Worm (Caenorhabditis elegans) whole organism, L2 larva: ENCODE measurements around the gene R02E12.12.

Source experiments
- aly-2 ChIP-seq: fragments of 150-350 bp; optimal IDR thresholded peaks from 2 replicates; lab custom pipeline; 2014; ENCODE audit warnings: missing biosample characterization, missing genetic modification characterization
- nhr-237 ChIP-seq: fragments of 150-350 bp; optimal IDR thresholded peaks from 2 replicates; lab custom pipeline; 2014; ENCODE audit warnings: missing biosample characterization, missing genetic modification characterization

- TF ChIP-seq aly-2 (tag; lab: Kevin White, UChicago) (no peak), nhr-237 (no peak)
Measured at ce11 chrX:3970786-3971185, 32.5 kb upstream of the R02E12.12 start.
